Worm (Caenorhabditis elegans) whole organism, young adult: Measurements from ENCODE around the gene col-176.

Source experiments
- B0035.1 ChIP-seq: sonication (generic microtip); optimal IDR thresholded peaks from 2 replicates; lab custom pipeline; 2016; ENCODE audit warnings: missing genetic modification characterization, mild to moderate bottlenecking, missing compliant biosample characterization, missing genotype, missing genetic modification reagents
- C17E4.6 ChIP-seq: fragments of 200-800 bp; sonication (Bioruptor generic); IDR thresholded peaks from 2 replicates; pipeline ENCODE4 v1.3.6; 2022; ENCODE audit warnings: missing genetic modification reagents, missing genetic modification characterization, missing compliant biosample characterization
- F37B4.10 ChIP-seq: fragments of 200-800 bp; sonication (Bioruptor generic); IDR thresholded peaks from 2 replicates; pipeline ENCODE4 v1.3.6; 2022; ENCODE audit warnings: missing genetic modification characterization, missing compliant biosample characterization
- F49E8.2 ChIP-seq: sonication (generic microtip); optimal IDR thresholded peaks from 3 replicates; lab custom pipeline; 2017; ENCODE audit warnings: missing genetic modification characterization, mild to moderate bottlenecking, missing compliant biosample characterization, antibody characterized with exemption, moderate library complexity; ENCODE audit not compliant: insufficient read depth
- F52B5.7 ChIP-seq: sonication (generic microtip); optimal IDR thresholded peaks from 2 replicates; lab custom pipeline; 2016; ENCODE audit warnings: mild to moderate bottlenecking, missing genetic modification characterization, missing compliant biosample characterization
- K12H6.12 ChIP-seq: fragments of 200-800 bp; sonication (Bioruptor generic); optimal IDR thresholded peaks from 2 replicates; lab custom pipeline; 2018; ENCODE audit warnings: mild to moderate bottlenecking, missing genetic modification characterization, missing compliant biosample characterization
- T07F8.4 ChIP-seq: sonication (generic microtip); optimal IDR thresholded peaks from 2 replicates; lab custom pipeline; 2016; ENCODE audit warnings: mild to moderate bottlenecking, missing genetic modification characterization, moderate library complexity, missing compliant biosample characterization
- Y53G8AR.9 ChIP-seq: fragments of 200-800 bp; sonication (Bioruptor generic); conservative IDR thresholded peaks from 2 replicates; pipeline ENCODE4 v1.3.6; 2022; ENCODE audit warnings: missing genetic modification reagents, missing genetic modification characterization, missing compliant biosample characterization
- Y56A3A.18 ChIP-seq: fragments of 200-800 bp; sonication (Bioruptor generic); IDR thresholded peaks from 2 replicates; pipeline ENCODE4 v1.3.6; 2022; ENCODE audit warnings: missing genetic modification reagents, missing genetic modification characterization, missing compliant biosample characterization
- ZK185.1 ChIP-seq: sonication (generic microtip); optimal IDR thresholded peaks from 2 replicates; lab custom pipeline; 2016; ENCODE audit warnings: mild to moderate bottlenecking, missing genetic modification characterization, missing compliant biosample characterization; ENCODE audit not compliant: poor library complexity, severe bottlenecking
- attf-3 ChIP-seq: fragments of 200-800 bp; sonication (Bioruptor generic); conservative IDR thresholded peaks from 2 replicates; pipeline ENCODE4 v1.3.6; 2022; ENCODE audit warnings: missing genetic modification reagents, missing genetic modification characterization, missing compliant biosample characterization
- bed-2 ChIP-seq: fragments of 200-800 bp; sonication (Bioruptor generic); IDR thresholded peaks from 2 replicates; pipeline ENCODE4 v1.3.6; 2022; ENCODE audit warnings: missing genetic modification reagents, missing genetic modification characterization, missing compliant biosample characterization
- cebp-2 ChIP-seq: fragments of 200-800 bp; sonication (Bioruptor generic); IDR thresholded peaks from 2 replicates; pipeline ENCODE4 v1.3.6; 2022; ENCODE audit warnings: missing genetic modification characterization, missing compliant biosample characterization
- ceh-40 ChIP-seq: fragments of 200-800 bp; sonication (Bioruptor generic); IDR thresholded peaks from 2 replicates; pipeline ENCODE4 v1.3.6; 2022; ENCODE audit warnings: missing genetic modification characterization, missing compliant biosample characterization
- die-1 ChIP-seq: sonication (generic microtip); optimal IDR thresholded peaks from 2 replicates; lab custom pipeline; 2016; ENCODE audit warnings: missing genotype, mild to moderate bottlenecking, missing genetic modification characterization, missing compliant biosample characterization
- dox-1 ChIP-seq: fragments of 200-800 bp; sonication (Bioruptor generic); IDR thresholded peaks from 2 replicates; pipeline ENCODE4 v1.3.6; 2022; ENCODE audit warnings: missing genetic modification reagents, missing genetic modification characterization, missing compliant biosample characterization
- dpff-1 ChIP-seq: sonication (generic microtip); optimal IDR thresholded peaks from 2 replicates; lab custom pipeline; 2017; ENCODE audit warnings: mild to moderate bottlenecking, missing genetic modification characterization, missing compliant biosample characterization
- efl-1 ChIP-seq: fragments of 150-350 bp; optimal IDR thresholded peaks from 2 replicates; lab custom pipeline; 2014; ENCODE audit warnings: missing biosample characterization, missing genetic modification reagents, missing genetic modification characterization
- egl-18 ChIP-seq: fragments of 200-800 bp; sonication (Bioruptor generic); IDR thresholded peaks from 2 replicates; pipeline ENCODE4 v1.3.6; 2022; ENCODE audit warnings: missing genetic modification reagents, missing genetic modification characterization, missing compliant biosample characterization
- egrh-3 ChIP-seq: fragments of 200-800 bp; sonication (Bioruptor generic); IDR thresholded peaks from 2 replicates; pipeline ENCODE4 v1.3.6; 2022; ENCODE audit warnings: missing genetic modification reagents, missing genetic modification characterization, missing compliant biosample characterization
- hrde-1 ChIP-seq: sonication (generic microtip); optimal IDR thresholded peaks from 2 replicates; lab custom pipeline; 2016; ENCODE audit warnings: missing genetic modification characterization, mild to moderate bottlenecking, missing compliant biosample characterization, moderate library complexity, missing genotype, missing genetic modification reagents, borderline replicate concordance
- hsf-1 ChIP-seq: fragments of 200-800 bp; sonication (Bioruptor generic); IDR thresholded peaks from 2 replicates; pipeline ENCODE4 v1.3.6; 2022; ENCODE audit warnings: missing genetic modification reagents, missing genetic modification characterization, missing compliant biosample characterization
- lin-26 ChIP-seq: fragments of 200-800 bp; sonication (Bioruptor generic); IDR thresholded peaks from 2 replicates; pipeline ENCODE4 v1.3.6; 2022; ENCODE audit warnings: missing genetic modification reagents, missing genetic modification characterization, missing compliant biosample characterization
- lin-54 ChIP-seq: fragments of 200-800 bp; sonication (Bioruptor generic); optimal IDR thresholded peaks from 2 replicates; lab custom pipeline; 2018; ENCODE audit warnings: mild to moderate bottlenecking, missing genetic modification characterization, missing compliant biosample characterization
- lsl-1 ChIP-seq: fragments of 200-800 bp; sonication (Bioruptor generic); optimal IDR thresholded peaks from 2 replicates; lab custom pipeline; 2018; ENCODE audit warnings: mild to moderate bottlenecking, missing genetic modification characterization, moderate library complexity, missing compliant biosample characterization
- madf-6 ChIP-seq: fragments of 200-800 bp; sonication (Bioruptor generic); IDR thresholded peaks from 2 replicates; pipeline ENCODE4 v1.3.6; 2022; ENCODE audit warnings: missing genetic modification reagents, missing genetic modification characterization, missing compliant biosample characterization
- mel-28 ChIP-seq: sonication (generic microtip); optimal IDR thresholded peaks from 2 replicates; lab custom pipeline; 2016; ENCODE audit warnings: borderline replicate concordance, mild to moderate bottlenecking, missing genetic modification characterization, missing compliant biosample characterization
- mes-4 ChIP-seq: sonication (generic microtip); optimal IDR thresholded peaks from 2 replicates; lab custom pipeline; 2016; ENCODE audit warnings: missing genotype, missing genetic modification characterization, missing compliant biosample characterization
- nfya-2 ChIP-seq: fragments of 200-800 bp; sonication (Bioruptor generic); IDR thresholded peaks from 2 replicates; pipeline ENCODE4 v1.3.6; 2022; ENCODE audit warnings: missing genetic modification reagents, missing genetic modification characterization, missing compliant biosample characterization
- nhr-120 ChIP-seq: fragments of 200-800 bp; sonication (Bioruptor generic); IDR thresholded peaks from 2 replicates; pipeline ENCODE4 v1.3.6; 2022; ENCODE audit warnings: missing genetic modification characterization, missing compliant biosample characterization
- pha-4 ChIP-seq: fragments of 150-350 bp; sonication (generic microtip); optimal IDR thresholded peaks from 2 replicates; lab custom pipeline; 2014; ENCODE audit warnings: missing biosample characterization, missing genetic modification reagents, missing genetic modification characterization
- repo-1 ChIP-seq: sonication (generic microtip); optimal IDR thresholded peaks from 2 replicates; lab custom pipeline; 2017; ENCODE audit warnings: mild to moderate bottlenecking, missing genetic modification characterization, missing compliant biosample characterization
- rpc-1 ChIP-seq, 2 experiments: fragments of 150-350 bp in 1 of 2; sonication (generic microtip) in 1 of 2; optimal IDR thresholded peaks; 2 replicates each; lab custom pipeline; 2014 to 2018; ENCODE audit warnings: missing biosample characterization in 1 of 2, missing genetic modification characterization in 1 of 2, missing genetic modification reagents in 1 of 2, missing genotype in 1 of 2
- snpc-4 ChIP-seq, 5 experiments: fragments of 150-350 bp in 1 of 5; sonication (generic microtip) in 4 of 5; optimal IDR thresholded peaks; 2 replicates each; lab custom pipeline; 2014 to 2018; ENCODE audit warnings: missing genetic modification characterization in 5 of 5, missing biosample characterization in 3 of 5, antibody characterized with exemption in 2 of 5, mild to moderate bottlenecking in 2 of 5, missing compliant biosample characterization in 2 of 5, missing genotype in 2 of 5, moderate library complexity in 2 of 5, missing genetic modification reagents in 1 of 5
- somi-1 ChIP-seq: fragments of 200-800 bp; sonication (Bioruptor generic); optimal IDR thresholded peaks from 2 replicates; lab custom pipeline; 2018; ENCODE audit warnings: mild to moderate bottlenecking, missing genetic modification characterization, missing compliant biosample characterization
- sptf-2 ChIP-seq: fragments of 200-800 bp; sonication (Bioruptor generic); optimal IDR thresholded peaks from 2 replicates; lab custom pipeline; 2018; ENCODE audit warnings: mild to moderate bottlenecking, missing genetic modification characterization, missing compliant biosample characterization
- tbp1 ChIP-seq: fragments of 200-800 bp; sonication (Bioruptor generic); optimal IDR thresholded peaks from 2 replicates; lab custom pipeline; 2018; ENCODE audit warnings: mild to moderate bottlenecking, missing genetic modification characterization, missing compliant biosample characterization
- tbx-9 ChIP-seq: sonication (generic microtip); optimal IDR thresholded peaks from 2 replicates; lab custom pipeline; 2016; ENCODE audit warnings: borderline replicate concordance, missing genetic modification characterization, inconsistent platforms, missing compliant biosample characterization
- unc-130 ChIP-seq: sonication (generic microtip); optimal IDR thresholded peaks from 2 replicates; lab custom pipeline; 2016; ENCODE audit warnings: missing genetic modification reagents, missing genetic modification characterization, missing compliant biosample characterization
- zfh-2 ChIP-seq: fragments of 200-800 bp; sonication (Bioruptor generic); conservative IDR thresholded peaks from 2 replicates; pipeline ENCODE4 v1.3.6; 2022; ENCODE audit warnings: missing genetic modification reagents, missing genetic modification characterization, missing compliant biosample characterization
- ztf-25 ChIP-seq: fragments of 200-800 bp; sonication (Bioruptor generic); IDR thresholded peaks from 2 replicates; pipeline ENCODE4 v1.3.6; 2022; ENCODE audit warnings: missing genetic modification reagents, missing genetic modification characterization, missing compliant biosample characterization
- ztf-6 ChIP-seq: fragments of 200-800 bp; sonication (Bioruptor generic); IDR thresholded peaks from 2 replicates; pipeline ENCODE4 v1.3.6; 2022; ENCODE audit warnings: missing genetic modification reagents, missing genetic modification characterization, missing compliant biosample characterization

col-176 gene

DNA sequence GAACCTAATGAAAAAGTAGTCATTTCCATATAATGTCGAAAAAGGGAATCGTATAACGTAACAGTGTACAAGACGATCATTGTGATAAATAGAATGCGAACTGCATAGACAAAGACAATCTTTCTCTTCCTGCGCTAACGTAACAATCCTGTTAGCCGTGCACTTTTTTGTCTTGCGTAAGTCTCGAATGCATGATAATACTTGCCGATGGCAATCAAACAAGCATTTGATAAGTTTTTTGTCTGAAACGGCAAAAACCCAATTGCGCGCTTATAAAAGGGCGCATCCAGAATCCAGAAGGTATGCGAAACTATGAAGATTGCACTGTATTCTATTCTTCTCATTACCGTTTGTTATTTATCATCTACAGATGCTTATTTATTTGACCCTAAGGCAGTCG, 2.4 kb upstream of the col-176 start, which contains the start of gene dao-4:
TSS of gene dao-4 (plus strand) at position 301 of the 400 bp plus-strand sequence.
- TF ChIP-seq attf-3 (GFP tag; lab: Robert Waterston, UW) (no peak), dpff-1 (tag; lab: Kevin White, UChicago) (no peak), zfh-2 (GFP tag; lab: Robert Waterston, UW) (no peak), madf-6 (no peak), tbp1 (GFP tag; lab: Kevin White, UChicago) (no peak), B0035.1 (no peak), bed-2 (no peak), ceh-40 (GFP tag; lab: Robert Waterston, UW) (no peak), snpc-4 (GFP tag; optimal IDR thresholded peaks at IDR 0.05; lab: Kevin White, UChicago) (no peak), snpc-4 (tag; optimal IDR thresholded peaks at IDR 0.05; lab: Kevin White, UChicago) (no peak), cebp-2 (GFP tag; lab: Robert Waterston, UW) (no peak), repo-1 (tag; lab: Kevin White, UChicago) (no peak), lin-54 (GFP tag; lab: Kevin White, UChicago) (no peak), unc-130 (GFP tag; lab: Kevin White, UChicago) (no peak), hrde-1 (tag; lab: Kevin White, UChicago) (no peak), ztf-25 (GFP tag; lab: Robert Waterston, UW) (no peak), sptf-2 (GFP tag; lab: Kevin White, UChicago) (no peak), hsf-1 (GFP tag; lab: Robert Waterston, UW) (no peak), efl-1 (GFP tag; lab: Kevin White, UChicago) (no peak), die-1 (tag; lab: Kevin White, UChicago) (no peak), somi-1 (GFP tag; lab: Kevin White, UChicago) (no peak)

DNA sequence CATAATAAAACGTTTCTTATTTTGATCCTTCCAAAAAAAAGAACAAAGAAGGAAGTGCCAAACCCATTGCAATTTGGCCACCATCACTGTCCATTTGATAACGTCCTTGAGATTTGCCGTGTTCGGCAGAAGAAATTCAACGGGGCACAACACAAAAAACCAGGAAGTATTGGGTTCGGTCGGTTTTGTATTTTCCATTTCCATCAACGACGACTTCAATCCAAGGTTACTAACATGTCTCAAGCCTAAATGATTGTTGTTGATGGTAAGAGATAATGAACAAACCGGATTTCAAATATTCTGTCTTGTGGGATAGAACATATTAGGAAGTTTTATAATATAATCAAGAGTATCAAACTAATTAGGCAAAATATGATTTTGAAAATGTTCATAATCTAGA, 1.1 kb upstream of the col-176 start:
- TF ChIP-seq lin-26 (GFP tag; lab: Robert Waterston, UW) (no peak), tbx-9 (tag; lab: Kevin White, UChicago) (no peak), dox-1 (GFP tag; lab: Robert Waterston, UW) (no peak), mel-28 (tag; lab: Kevin White, UChicago) (no peak), nhr-120 (GFP tag; lab: Robert Waterston, UW) (no peak), T07F8.4 (no peak), Y53G8AR.9 (GFP tag; lab: Robert Waterston, UW) (no peak), efl-1 (GFP tag; lab: Kevin White, UChicago) (no peak), nfya-2 (GFP tag; lab: Robert Waterston, UW) (no peak), B0035.1 (no peak), C17E4.6 (GFP tag; lab: Robert Waterston, UW) (no peak), bed-2 (no peak)

ce11 chrX:10078089-10078488, 692 bp downstream of the col-176 start:
- TF ChIP-seq zfh-2 (GFP tag; lab: Robert Waterston, UW) (peak; percentile 94), egrh-3 (peak; percentile 96), somi-1 (GFP tag; lab: Kevin White, UChicago) (no peak), snpc-4 (GFP tag; optimal IDR thresholded peaks at IDR 0.05; lab: Kevin White, UChicago) (no peak), snpc-4 (tag; optimal IDR thresholded peaks at IDR 0.05; lab: Kevin White, UChicago) (no peak), mes-4 (tag; lab: Kevin White, UChicago) (peak; percentile 0), attf-3 (GFP tag; lab: Robert Waterston, UW) (no peak), dox-1 (GFP tag; lab: Robert Waterston, UW) (peak; percentile 43; the same call in 1 of the 2 replicates), F37B4.10 (GFP tag; lab: Robert Waterston, UW) (0 out of 2 replicates have a peak, but pooled peaks have one; percentile 60)

- TF ChIP-seq lsl-1 (no peak), ZK185.1 (tag; lab: Kevin White, UChicago) (no peak), mel-28 (tag; lab: Kevin White, UChicago) (no peak), ztf-6 (GFP tag; lab: Robert Waterston, UW) (no peak), C17E4.6 (GFP tag; lab: Robert Waterston, UW) (no peak), K12H6.12 (tag; lab: Kevin White, UChicago) (no peak), Y56A3A.18 (GFP tag; lab: Robert Waterston, UW) (no peak), rpc-1 (optimal IDR thresholded peaks at IDR 0.05; lab: Kevin White, UChicago) (no peak), rpc-1 (tag; optimal IDR thresholded peaks at IDR 0.05; lab: Kevin White, UChicago) (no peak), F49E8.2 (tag; lab: Kevin White, UChicago) (no peak), pha-4 (tag; lab: Kevin White, UChicago) (no peak), F52B5.7 (tag; lab: Kevin White, UChicago) (no peak), egl-18 (no peak)
Measured at ce11 chrX:10078637-10079036, 1.2 kb downstream of the col-176 start.
